Worm (Caenorhabditis elegans): ENCODE data around the gene aps-1.

- TF ChIP-seq skn-1 (tag; optimal IDR thresholded peaks at IDR 0.05) (no peak), ZK546.5 (tag; optimal IDR thresholded peaks at IDR 0.05) (no peak), snpc-4 (tag; optimal IDR thresholded peaks at IDR 0.05) (no peak)
These were observed 45.2 kb upstream of the aps-1 start for ce11 chrV:5972582-5972981.

Measured in whole organism, L4 larva.